Worm (Caenorhabditis elegans) whole organism, young adult: Measurements from ENCODE around the gene srw-33.

ENCODE experiments used
- B0019.2 ChIP-seq: fragments of 200-800 bp; sonication (Bioruptor generic); conservative IDR thresholded peaks from 2 replicates; pipeline ENCODE4 v1.3.6; 2022; ENCODE audit warnings: missing genetic modification reagents, missing genetic modification characterization, missing compliant biosample characterization
- B0261.1 ChIP-seq: sonication (generic microtip); optimal IDR thresholded peaks from 2 replicates; lab custom pipeline; 2016; ENCODE audit warnings: mild to moderate bottlenecking, missing genetic modification characterization, moderate library complexity, missing compliant biosample characterization
- B0336.3 ChIP-seq: fragments of 200-800 bp; sonication (Bioruptor generic); IDR thresholded peaks from 2 replicates; pipeline ENCODE4 v1.3.6; 2022; ENCODE audit warnings: missing genetic modification characterization, missing compliant biosample characterization
- C17E4.6 ChIP-seq: fragments of 200-800 bp; sonication (Bioruptor generic); IDR thresholded peaks from 2 replicates; pipeline ENCODE4 v1.3.6; 2022; ENCODE audit warnings: missing genetic modification reagents, missing genetic modification characterization, missing compliant biosample characterization
- F22D6.2 ChIP-seq: sonication (generic microtip); optimal IDR thresholded peaks from 2 replicates; lab custom pipeline; 2016; ENCODE audit warnings: mild to moderate bottlenecking, missing genetic modification characterization, missing compliant biosample characterization
- F39B2.1 ChIP-seq: fragments of 200-800 bp; sonication (Bioruptor generic); IDR thresholded peaks from 2 replicates; pipeline ENCODE4 v1.3.6; 2022; ENCODE audit warnings: missing genetic modification reagents, missing genetic modification characterization, missing compliant biosample characterization
- F49E8.2 ChIP-seq: sonication (generic microtip); optimal IDR thresholded peaks from 3 replicates; lab custom pipeline; 2017; ENCODE audit warnings: missing genetic modification characterization, mild to moderate bottlenecking, missing compliant biosample characterization, antibody characterized with exemption, moderate library complexity; ENCODE audit not compliant: insufficient read depth
- K12H6.12 ChIP-seq: fragments of 200-800 bp; sonication (Bioruptor generic); optimal IDR thresholded peaks from 2 replicates; lab custom pipeline; 2018; ENCODE audit warnings: mild to moderate bottlenecking, missing genetic modification characterization, missing compliant biosample characterization
- T26A5.8 ChIP-seq: sonication (generic microtip); optimal IDR thresholded peaks from 2 replicates; lab custom pipeline; 2016; ENCODE audit warnings: missing genetic modification characterization, missing compliant biosample characterization
- Y56A3A.18 ChIP-seq: fragments of 200-800 bp; sonication (Bioruptor generic); IDR thresholded peaks from 2 replicates; pipeline ENCODE4 v1.3.6; 2022; ENCODE audit warnings: missing genetic modification reagents, missing genetic modification characterization, missing compliant biosample characterization
- Y95B8A.8 ChIP-seq: fragments of 200-800 bp; sonication (Bioruptor generic); IDR thresholded peaks from 2 replicates; pipeline ENCODE4 v1.3.6; 2022; ENCODE audit warnings: missing genetic modification reagents, missing genetic modification characterization, missing compliant biosample characterization
- aptf-3 ChIP-seq: fragments of 200-800 bp; sonication (Bioruptor generic); IDR thresholded peaks from 2 replicates; pipeline ENCODE4 v1.3.6; 2022; ENCODE audit warnings: missing genetic modification characterization, missing compliant biosample characterization
- attf-3 ChIP-seq: fragments of 200-800 bp; sonication (Bioruptor generic); conservative IDR thresholded peaks from 2 replicates; pipeline ENCODE4 v1.3.6; 2022; ENCODE audit warnings: missing genetic modification reagents, missing genetic modification characterization, missing compliant biosample characterization
- cebp-2 ChIP-seq: fragments of 200-800 bp; sonication (Bioruptor generic); IDR thresholded peaks from 2 replicates; pipeline ENCODE4 v1.3.6; 2022; ENCODE audit warnings: missing genetic modification characterization, missing compliant biosample characterization
- ceh-27 ChIP-seq: fragments of 200-800 bp; sonication (Bioruptor generic); optimal IDR thresholded peaks from 2 replicates; lab custom pipeline; 2018; ENCODE audit warnings: mild to moderate bottlenecking, missing genetic modification characterization, moderate library complexity, missing compliant biosample characterization
- ceh-40 ChIP-seq: fragments of 200-800 bp; sonication (Bioruptor generic); IDR thresholded peaks from 2 replicates; pipeline ENCODE4 v1.3.6; 2022; ENCODE audit warnings: missing genetic modification characterization, missing compliant biosample characterization
- dox-1 ChIP-seq: fragments of 200-800 bp; sonication (Bioruptor generic); IDR thresholded peaks from 2 replicates; pipeline ENCODE4 v1.3.6; 2022; ENCODE audit warnings: missing genetic modification reagents, missing genetic modification characterization, missing compliant biosample characterization
- egl-18 ChIP-seq: fragments of 200-800 bp; sonication (Bioruptor generic); IDR thresholded peaks from 2 replicates; pipeline ENCODE4 v1.3.6; 2022; ENCODE audit warnings: missing genetic modification reagents, missing genetic modification characterization, missing compliant biosample characterization
- ets-4 ChIP-seq: fragments of 200-800 bp; sonication (Bioruptor generic); optimal IDR thresholded peaks from 2 replicates; lab custom pipeline; 2018; ENCODE audit warnings: mild to moderate bottlenecking, missing genetic modification characterization, missing compliant biosample characterization
- fkh-3 ChIP-seq: sonication (generic microtip); optimal IDR thresholded peaks from 2 replicates; lab custom pipeline; 2016; ENCODE audit warnings: mild to moderate bottlenecking, missing genetic modification characterization, missing compliant biosample characterization
- hlh-12 ChIP-seq: sonication (generic microtip); optimal IDR thresholded peaks from 2 replicates; lab custom pipeline; 2016; ENCODE audit warnings: missing genetic modification characterization, missing compliant biosample characterization
- hsf-1 ChIP-seq: fragments of 200-800 bp; sonication (Bioruptor generic); IDR thresholded peaks from 2 replicates; pipeline ENCODE4 v1.3.6; 2022; ENCODE audit warnings: missing genetic modification reagents, missing genetic modification characterization, missing compliant biosample characterization
- lin-40 ChIP-seq: sonication (generic microtip); optimal IDR thresholded peaks from 2 replicates; lab custom pipeline; 2016; ENCODE audit warnings: missing genetic modification characterization, mild to moderate bottlenecking, missing compliant biosample characterization, missing genotype, missing genetic modification reagents
- madf-10 ChIP-seq: sonication (generic microtip); optimal IDR thresholded peaks from 2 replicates; lab custom pipeline; 2016; ENCODE audit warnings: mild to moderate bottlenecking, missing genetic modification characterization, missing compliant biosample characterization
- madf-3 ChIP-seq: fragments of 200-800 bp; sonication (Bioruptor generic); IDR thresholded peaks from 2 replicates; pipeline ENCODE4 v1.3.6; 2022; ENCODE audit warnings: missing genetic modification reagents, missing genetic modification characterization, missing compliant biosample characterization
- mcd-1 ChIP-seq: fragments of 200-800 bp; sonication (Bioruptor generic); IDR thresholded peaks from 2 replicates; pipeline ENCODE4 v1.3.6; 2022; ENCODE audit warnings: missing genetic modification reagents, missing genetic modification characterization, missing compliant biosample characterization
- mel-28 ChIP-seq: sonication (generic microtip); optimal IDR thresholded peaks from 2 replicates; lab custom pipeline; 2016; ENCODE audit warnings: borderline replicate concordance, mild to moderate bottlenecking, missing genetic modification characterization, missing compliant biosample characterization
- nhr-179 ChIP-seq: sonication (generic microtip); optimal IDR thresholded peaks from 2 replicates; lab custom pipeline; 2016; ENCODE audit warnings: mild to moderate bottlenecking, missing genetic modification characterization, missing compliant biosample characterization
- nhr-80 ChIP-seq: sonication (generic microtip); optimal IDR thresholded peaks from 2 replicates; lab custom pipeline; 2016; ENCODE audit warnings: missing genetic modification characterization, missing compliant biosample characterization
- repo-1 ChIP-seq: sonication (generic microtip); optimal IDR thresholded peaks from 2 replicates; lab custom pipeline; 2017; ENCODE audit warnings: mild to moderate bottlenecking, missing genetic modification characterization, missing compliant biosample characterization
- snpc-3.4 ChIP-seq: sonication (generic microtip); optimal IDR thresholded peaks from 2 replicates; lab custom pipeline; 2017; ENCODE audit warnings: missing genetic modification characterization, mild to moderate bottlenecking, missing compliant biosample characterization, antibody characterized with exemption, moderate library complexity, missing genotype, missing genetic modification reagents
- sptf-2 ChIP-seq: fragments of 200-800 bp; sonication (Bioruptor generic); optimal IDR thresholded peaks from 2 replicates; lab custom pipeline; 2018; ENCODE audit warnings: mild to moderate bottlenecking, missing genetic modification characterization, missing compliant biosample characterization
- unc-130 ChIP-seq: sonication (generic microtip); optimal IDR thresholded peaks from 2 replicates; lab custom pipeline; 2016; ENCODE audit warnings: missing genetic modification reagents, missing genetic modification characterization, missing compliant biosample characterization
- xnd-1 ChIP-seq: sonication (generic microtip); optimal IDR thresholded peaks from 2 replicates; lab custom pipeline; 2016; ENCODE audit warnings: missing genotype, missing genetic modification reagents, missing genetic modification characterization, missing compliant biosample characterization
- ztf-18 ChIP-seq: sonication (generic microtip); optimal IDR thresholded peaks from 2 replicates; lab custom pipeline; 2016; ENCODE audit warnings: missing genotype, mild to moderate bottlenecking, missing genetic modification characterization, missing compliant biosample characterization
- ztf-26 ChIP-seq: sonication (generic microtip); optimal IDR thresholded peaks from 2 replicates; lab custom pipeline; 2017; ENCODE audit warnings: missing genetic modification characterization, missing compliant biosample characterization
- ztf-28 ChIP-seq: fragments of 200-800 bp; sonication (Bioruptor generic); IDR thresholded peaks from 2 replicates; pipeline ENCODE4 v1.3.6; 2022; ENCODE audit warnings: missing genetic modification reagents, missing genetic modification characterization, missing compliant biosample characterization
- ztf-3 ChIP-seq: fragments of 200-800 bp; sonication (Bioruptor generic); optimal IDR thresholded peaks from 2 replicates; lab custom pipeline; 2018; ENCODE audit warnings: mild to moderate bottlenecking, missing genetic modification characterization, missing compliant biosample characterization

The srw-33 gene

ce11 chrV:15448865-15449264 is 2.5 kb downstream of the srw-33 start, which contains the start of gene T26H5.14:
TSS of gene T26H5.14 (plus strand) at chrV:15449165.
- TF ChIP-seq Y56A3A.18 (GFP tag; lab: Robert Waterston, UW): no peak
- TF ChIP-seq ets-4: no peak
- no peak for TF ChIP-seq mcd-1
- TF ChIP-seq, all 124 proteins: peak for 0

- no peak for TF ChIP-seq attf-3
- peak; percentile 3 for TF ChIP-seq nhr-80 (tag; lab: Kevin White, UChicago)
Observed at ce11 chrV:15448408-15448807, 2.9 kb downstream of the srw-33 start, which contains the start of gene T26H5.4. TSS of gene T26H5.4 (minus strand) at chrV:15448701.

- no peak for TF ChIP-seq nhr-179 (tag; lab: Kevin White, UChicago)
- no peak for TF ChIP-seq ceh-40 (GFP tag; lab: Robert Waterston, UW)
- no peak for TF ChIP-seq fkh-3
- TF ChIP-seq B0019.2 (GFP tag; lab: Robert Waterston, UW): no peak
- TF ChIP-seq ztf-26: no peak
Observed at ce11 chrV:15445437-15445836, 5.9 kb downstream of the srw-33 start, which contains the start of gene srh-239. TSS of gene srh-239 (plus strand) at chrV:15445737.

- TF ChIP-seq madf-3 (no peak), nhr-80 (tag; lab: Kevin White, UChicago) (peak; percentile 2)
- TF ChIP-seq, all 124 proteins: peak for 1
Observed at ce11 chrV:15444615-15445014, 6.7 kb downstream of the srw-33 start, which contains the start of gene T26H5.9. TSS of gene T26H5.9 (plus strand) at chrV:15444916.

ce11 chrV:15444188-15444587 is 7.1 kb downstream of the srw-33 start, which contains the start of gene T26H5.11:
TSS of gene T26H5.11 (minus strand) at chrV:15444288.
- TF ChIP-seq repo-1 (tag; lab: Kevin White, UChicago): no peak
- no peak for TF ChIP-seq lin-40 (tag; lab: Kevin White, UChicago)
- no peak for TF ChIP-seq xnd-1 (tag; lab: Kevin White, UChicago)
- no peak for TF ChIP-seq C17E4.6
- TF ChIP-seq ztf-3 (GFP tag; lab: Kevin White, UChicago): no peak
- TF ChIP-seq sptf-2 (GFP tag; lab: Kevin White, UChicago): no peak
- no peak for TF ChIP-seq F22D6.2 (tag; lab: Kevin White, UChicago)
- TF ChIP-seq cebp-2: no peak
- no peak for TF ChIP-seq dox-1 (GFP tag; lab: Robert Waterston, UW)
- no peak for TF ChIP-seq F39B2.1 (GFP tag; lab: Robert Waterston, UW)
- no peak for TF ChIP-seq Y95B8A.8 (GFP tag; lab: Robert Waterston, UW)
- no peak for TF ChIP-seq ztf-28 (GFP tag; lab: Robert Waterston, UW)
- no peak for TF ChIP-seq unc-130 (GFP tag; lab: Kevin White, UChicago)
- TF ChIP-seq B0261.1 (tag; lab: Kevin White, UChicago): no peak
- no peak for TF ChIP-seq aptf-3 (GFP tag; lab: Robert Waterston, UW)
- TF ChIP-seq snpc-3.4 (tag; lab: Kevin White, UChicago): no peak
- no peak for TF ChIP-seq egl-18 (GFP tag; lab: Robert Waterston, UW)
- TF ChIP-seq B0336.3 (GFP tag; lab: Robert Waterston, UW): no peak
- no peak for TF ChIP-seq ceh-27 (GFP tag; lab: Kevin White, UChicago)
- TF ChIP-seq hsf-1: no peak

- TF ChIP-seq F49E8.2 (tag; lab: Kevin White, UChicago) (no peak), madf-10 (tag; lab: Kevin White, UChicago) (no peak), K12H6.12 (no peak), ztf-18 (tag; lab: Kevin White, UChicago) (no peak), T26A5.8 (tag; lab: Kevin White, UChicago) (no peak), hlh-12 (tag; lab: Kevin White, UChicago) (no peak), mel-28 (tag; lab: Kevin White, UChicago) (no peak)
Observed at ce11 chrV:15443708-15444107, 7.6 kb downstream of the srw-33 start, which contains the start of gene T26H5.10. TSS of gene T26H5.10 (minus strand) at chrV:15443808.
